Worm (Caenorhabditis elegans): Measurements from ENCODE around the gene F44E2.7.
A peak's percentile ranks its signal among the peaks of the same experiment; 100 is the strongest.

The F44E2.7 gene

DNA sequence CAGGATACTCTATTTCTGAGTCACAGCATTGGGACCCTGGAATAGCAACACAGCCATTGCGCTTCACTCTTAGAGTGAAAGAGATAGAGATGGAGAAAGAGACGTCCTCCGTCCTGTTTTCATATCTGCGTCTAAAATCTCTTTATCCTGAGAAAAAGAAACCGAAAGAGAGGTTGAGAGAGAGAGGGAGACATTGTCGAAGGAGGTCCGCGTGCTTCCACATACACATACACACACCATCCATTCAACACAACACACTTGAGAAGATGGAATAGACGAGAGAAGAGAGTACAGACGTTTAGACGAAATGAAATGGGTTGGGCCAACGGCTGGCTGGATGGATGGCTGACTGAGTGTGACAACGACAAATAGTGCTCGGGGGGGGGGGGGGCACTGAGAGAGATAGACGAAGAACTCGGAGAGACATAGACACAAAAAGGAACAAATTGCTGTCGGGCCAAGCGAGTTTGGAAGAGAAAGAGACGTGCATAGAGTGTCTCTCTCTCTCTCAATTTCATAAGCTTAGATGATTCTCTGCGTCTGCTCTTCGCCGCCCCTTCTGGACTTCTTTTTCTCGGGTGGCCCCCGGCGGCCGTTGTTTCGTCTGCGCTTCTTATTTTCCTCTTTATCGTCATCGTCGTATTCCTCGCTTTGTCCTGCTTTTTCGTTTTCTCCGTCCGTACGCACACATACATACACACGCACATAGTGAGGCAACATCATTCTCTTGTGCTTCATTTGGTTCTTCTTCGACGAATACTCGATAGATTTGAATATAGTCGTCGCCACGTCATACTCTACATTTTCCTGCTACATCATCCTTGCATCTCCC, 48.1 kb downstream of the F44E2.7 start, which contains the start of gene F54F2.6 (continued):
- TF ChIP-seq duxl-1 (tag; optimal IDR thresholded peaks at IDR 0.05; ENCODE audit: poor library complexity) (no peak), spr-1 (tag; optimal IDR thresholded peaks at IDR 0.05) (no peak), dve-1 (tag; optimal IDR thresholded peaks at IDR 0.05; ENCODE audit: insufficient read depth) (peak; percentile 38), nhr-77 (tag; optimal IDR thresholded peaks at IDR 0.05) (peak; percentile 10), madf-9 (GFP tag; conservative IDR thresholded peaks at IDR 0.05) (0 out of 2 replicates have a peak, but pooled peaks have one; percentile 4), gei-8 (GFP tag; optimal IDR thresholded peaks at IDR 0.05) (peak; percentile 62), zip-11 (GFP tag; IDR thresholded peaks at IDR 0.05) (no peak), pha-4 (GFP tag; IDR thresholded peaks at IDR 0.05) (peak; percentile 91), pha-4 (tag; optimal IDR thresholded peaks at IDR 0.05) (peak; percentile 20), fkh-10 (GFP tag; optimal IDR thresholded peaks at IDR 0.05) (peak; percentile 74), ceh-62 (tag; optimal IDR thresholded peaks at IDR 0.05) (no peak), daf-8 (GFP tag; IDR thresholded peaks at IDR 0.05) (no peak), F26F4.8 (GFP tag; conservative IDR thresholded peaks at IDR 0.05) (no peak), unc-62 (GFP tag; optimal IDR thresholded peaks at IDR 0.05 in 1 of 2) (peak in 1 of 2 experiments; percentile 100), unc-62 (tag; optimal IDR thresholded peaks at IDR 0.05) (peak; percentile 89), ceh-44 (GFP tag; IDR thresholded peaks at IDR 0.05) (no peak), lin-38 (GFP tag; IDR thresholded peaks at IDR 0.05) (peak; percentile 56), nhr-11 (tag; optimal IDR thresholded peaks at IDR 0.05) (peak; percentile 81), hif-1 (tag; optimal IDR thresholded peaks at IDR 0.05) (peak; percentile 65 to 85), nhr-111 (GFP tag; optimal IDR thresholded peaks at IDR 0.05) (no peak), ceh-32 (tag; optimal IDR thresholded peaks at IDR 0.05; ENCODE audit: poor library complexity) (peak; percentile 12), aha-1 (tag) (peak; percentile 99), F49E8.2 (tag; optimal IDR thresholded peaks at IDR 0.05; ENCODE audit: borderline replicate concordance) (no peak), hmg-1.1 (GFP tag; IDR thresholded peaks at IDR 0.05) (peak; percentile 77), lin-1 (GFP tag; IDR thresholded peaks at IDR 0.05) (peak; percentile 58), cey-2 (tag; optimal IDR thresholded peaks at IDR 0.05; ENCODE audit: borderline replicate concordance, insufficient read depth) (no peak), nhr-42 (GFP tag; IDR thresholded peaks at IDR 0.05) (no peak), ctbp-1 (GFP tag; IDR thresholded peaks at IDR 0.05) (peak; percentile 89), mxl-3 (GFP tag; optimal IDR thresholded peaks at IDR 0.05) (peak; percentile 89), lin-39 (tag; optimal IDR thresholded peaks at IDR 0.05) (no peak), lir-3 (tag; optimal IDR thresholded peaks at IDR 0.05) (no peak), dpl-1 (GFP tag; optimal IDR thresholded peaks at IDR 0.05) (peak; percentile 33), php-3 (GFP tag; IDR thresholded peaks at IDR 0.05) (no peak), sdz-12 (GFP tag; optimal IDR thresholded peaks at IDR 0.05) (no peak), daf-16 (GFP tag; optimal IDR thresholded peaks at IDR 0.05) (peak; percentile 20 to 93), daf-16 (tag; optimal IDR thresholded peaks at IDR 0.05) (peak; percentile 8), F44E2.7 (GFP tag; IDR thresholded peaks at IDR 0.05) (no peak), dmd-8 (GFP tag; IDR thresholded peaks at IDR 0.05) (peak; percentile 67; the same call in 1 of the 2 replicates), pqm-1 (tag; optimal IDR thresholded peaks at IDR 0.05) (peak; percentile 35), nhr-48 (tag; optimal IDR thresholded peaks at IDR 0.05) (peak; percentile 86), nhr-10 (tag; optimal IDR thresholded peaks at IDR 0.05) (peak; percentile 15), ZK337.2 (GFP tag; IDR thresholded peaks at IDR 0.05) (peak; percentile 13; the same call in 1 of the 2 replicates), mdl-1 (tag; optimal IDR thresholded peaks at IDR 0.05) (peak; percentile 69 to 98), ama-1 (optimal IDR thresholded peaks at IDR 0.05) (peak; percentile 5), F10B5.3 (tag; optimal IDR thresholded peaks at IDR 0.05) (no peak), tag-97 (GFP tag; IDR thresholded peaks at IDR 0.05) (0 out of 2 replicates have a peak, but pooled peaks have one; percentile 32), lin-29 (GFP tag; IDR thresholded peaks at IDR 0.05) (no peak), nhr-6 (tag; optimal IDR thresholded peaks at IDR 0.05) (peak; percentile 82), jun-1 (tag; optimal IDR thresholded peaks at IDR 0.05) (peak; percentile 49), zfp-2 (tag; optimal IDR thresholded peaks at IDR 0.05) (no peak)

Data from whole organism, L4 larva.